Worm (Caenorhabditis elegans) whole organism, young adult: ENCODE data around the gene C28G1.2.

Source experiments
- B0019.2 ChIP-seq: fragments of 200-800 bp; sonication (Bioruptor generic); conservative IDR thresholded peaks from 2 replicates; pipeline ENCODE4 v1.3.6; 2022; ENCODE audit warnings: missing genetic modification reagents, missing genetic modification characterization, missing compliant biosample characterization
- C17E4.6 ChIP-seq: fragments of 200-800 bp; sonication (Bioruptor generic); IDR thresholded peaks from 2 replicates; pipeline ENCODE4 v1.3.6; 2022; ENCODE audit warnings: missing genetic modification reagents, missing genetic modification characterization, missing compliant biosample characterization
- D2030.7 ChIP-seq: fragments of 200-800 bp; sonication (Bioruptor generic); IDR thresholded peaks from 2 replicates; pipeline ENCODE4 v1.3.6; 2022; ENCODE audit warnings: missing genetic modification reagents, missing genetic modification characterization, missing compliant biosample characterization
- F33H1.4 ChIP-seq: fragments of 200-800 bp; sonication (Bioruptor generic); IDR thresholded peaks from 2 replicates; pipeline ENCODE4 v1.3.6; 2022; ENCODE audit warnings: missing genetic modification reagents, missing genetic modification characterization, missing compliant biosample characterization
- F39B2.1 ChIP-seq: fragments of 200-800 bp; sonication (Bioruptor generic); IDR thresholded peaks from 2 replicates; pipeline ENCODE4 v1.3.6; 2022; ENCODE audit warnings: missing genetic modification reagents, missing genetic modification characterization, missing compliant biosample characterization
- F57A8.1 ChIP-seq: fragments of 200-800 bp; sonication (Bioruptor generic); optimal IDR thresholded peaks from 2 replicates; lab custom pipeline; 2018; ENCODE audit warnings: mild to moderate bottlenecking, missing genetic modification characterization, moderate library complexity, missing compliant biosample characterization
- T07F8.4 ChIP-seq: sonication (generic microtip); optimal IDR thresholded peaks from 2 replicates; lab custom pipeline; 2016; ENCODE audit warnings: mild to moderate bottlenecking, missing genetic modification characterization, moderate library complexity, missing compliant biosample characterization
- T26A5.8 ChIP-seq: sonication (generic microtip); optimal IDR thresholded peaks from 2 replicates; lab custom pipeline; 2016; ENCODE audit warnings: missing genetic modification characterization, missing compliant biosample characterization
- Y53F4B.3 ChIP-seq: fragments of 200-800 bp; sonication (Bioruptor generic); IDR thresholded peaks from 2 replicates; pipeline ENCODE4 v1.3.6; 2022; ENCODE audit warnings: missing genetic modification reagents, missing genetic modification characterization, missing compliant biosample characterization
- Y53G8AR.9 ChIP-seq: fragments of 200-800 bp; sonication (Bioruptor generic); conservative IDR thresholded peaks from 2 replicates; pipeline ENCODE4 v1.3.6; 2022; ENCODE audit warnings: missing genetic modification reagents, missing genetic modification characterization, missing compliant biosample characterization
- Y79H2A.3 ChIP-seq: fragments of 200-800 bp; sonication (Bioruptor generic); conservative IDR thresholded peaks from 2 replicates; pipeline ENCODE4 v1.3.6; 2022; ENCODE audit warnings: missing genetic modification reagents, missing genetic modification characterization, missing compliant biosample characterization
- ZK185.1 ChIP-seq: sonication (generic microtip); optimal IDR thresholded peaks from 2 replicates; lab custom pipeline; 2016; ENCODE audit warnings: mild to moderate bottlenecking, missing genetic modification characterization, missing compliant biosample characterization; ENCODE audit not compliant: poor library complexity, severe bottlenecking
- ama-1 ChIP-seq, 3 experiments: fragments of 150-350 bp in 1 of 3; sonication (generic microtip) in 2 of 3; optimal IDR thresholded peaks; 2 replicates each; lab custom pipeline; 2014 to 2018; ENCODE audit warnings: missing biosample characterization in 2 of 3, missing genetic modification characterization in 2 of 3, missing genetic modification reagents in 2 of 3
- athp-1 ChIP-seq: sonication (generic microtip); optimal IDR thresholded peaks from 2 replicates; lab custom pipeline; 2017; ENCODE audit warnings: mild to moderate bottlenecking, missing genetic modification characterization, missing compliant biosample characterization
- attf-5 ChIP-seq: fragments of 200-800 bp; sonication (Bioruptor generic); optimal IDR thresholded peaks from 2 replicates; lab custom pipeline; 2018; ENCODE audit warnings: mild to moderate bottlenecking, missing genetic modification characterization, missing compliant biosample characterization
- bed-2 ChIP-seq: fragments of 200-800 bp; sonication (Bioruptor generic); IDR thresholded peaks from 2 replicates; pipeline ENCODE4 v1.3.6; 2022; ENCODE audit warnings: missing genetic modification reagents, missing genetic modification characterization, missing compliant biosample characterization
- cebp-1 ChIP-seq, 2 experiments: fragments of 200-800 bp in 1 of 2; sonication (Bioruptor generic) in 1 of 2; sonication (generic microtip) in 1 of 2; IDR thresholded peaks in 1 of 2; optimal IDR thresholded peaks in 1 of 2; 2 replicates each; pipeline versions ENCODE4 v1.3.6 to Lab custom; 2017 to 2022; ENCODE audit warnings: missing compliant biosample characterization in 2 of 2, missing genetic modification characterization in 2 of 2, mild to moderate bottlenecking in 1 of 2, missing genetic modification reagents in 1 of 2, moderate library complexity in 1 of 2
- ceh-100 ChIP-seq: fragments of 200-800 bp; sonication (Bioruptor generic); IDR thresholded peaks from 2 replicates; pipeline ENCODE4 v1.3.6; 2022; ENCODE audit warnings: missing genetic modification reagents, missing genetic modification characterization, missing compliant biosample characterization
- ceh-79 ChIP-seq: sonication (generic microtip); optimal IDR thresholded peaks from 2 replicates; lab custom pipeline; 2017; ENCODE audit warnings: mild to moderate bottlenecking, missing genetic modification characterization, missing compliant biosample characterization
- ceh-91 ChIP-seq: fragments of 200-800 bp; sonication (Bioruptor generic); IDR thresholded peaks from 2 replicates; pipeline ENCODE4 v1.3.6; 2022; ENCODE audit warnings: missing genetic modification reagents, missing genetic modification characterization, missing compliant biosample characterization
- chd-7 ChIP-seq: sonication (generic microtip); optimal IDR thresholded peaks from 2 replicates; lab custom pipeline; 2016; ENCODE audit warnings: mild to moderate bottlenecking, missing genetic modification characterization, moderate library complexity, missing compliant biosample characterization
- dox-1 ChIP-seq: fragments of 200-800 bp; sonication (Bioruptor generic); IDR thresholded peaks from 2 replicates; pipeline ENCODE4 v1.3.6; 2022; ENCODE audit warnings: missing genetic modification reagents, missing genetic modification characterization, missing compliant biosample characterization
- egl-44 ChIP-seq: fragments of 200-800 bp; sonication (Bioruptor generic); IDR thresholded peaks from 2 replicates; pipeline ENCODE4 v1.3.6; 2022; ENCODE audit warnings: missing genetic modification reagents, missing genetic modification characterization, missing compliant biosample characterization
- ekl-4 ChIP-seq: fragments of 200-800 bp; sonication (Bioruptor generic); IDR thresholded peaks from 2 replicates; pipeline ENCODE4 v1.3.6; 2022; ENCODE audit warnings: missing genetic modification reagents, missing genetic modification characterization, missing compliant biosample characterization
- gei-17 ChIP-seq: fragments of 200-800 bp; sonication (Bioruptor generic); optimal IDR thresholded peaks from 2 replicates; lab custom pipeline; 2018; ENCODE audit warnings: mild to moderate bottlenecking, missing genetic modification characterization, missing compliant biosample characterization
- him-1 ChIP-seq: sonication (generic microtip); optimal IDR thresholded peaks from 2 replicates; lab custom pipeline; 2016; ENCODE audit warnings: missing genotype, missing genetic modification reagents, missing genetic modification characterization, missing compliant biosample characterization
- hlh-12 ChIP-seq: sonication (generic microtip); optimal IDR thresholded peaks from 2 replicates; lab custom pipeline; 2016; ENCODE audit warnings: missing genetic modification characterization, missing compliant biosample characterization
- hrde-1 ChIP-seq: sonication (generic microtip); optimal IDR thresholded peaks from 2 replicates; lab custom pipeline; 2016; ENCODE audit warnings: missing genetic modification characterization, mild to moderate bottlenecking, missing compliant biosample characterization, moderate library complexity, missing genotype, missing genetic modification reagents, borderline replicate concordance
- let-526 ChIP-seq: fragments of 200-800 bp; sonication (Bioruptor generic); IDR thresholded peaks from 2 replicates; pipeline ENCODE4 v1.3.6; 2022; ENCODE audit warnings: missing genetic modification reagents, missing genetic modification characterization, missing compliant biosample characterization
- lin-26 ChIP-seq: fragments of 200-800 bp; sonication (Bioruptor generic); IDR thresholded peaks from 2 replicates; pipeline ENCODE4 v1.3.6; 2022; ENCODE audit warnings: missing genetic modification reagents, missing genetic modification characterization, missing compliant biosample characterization
- madf-3 ChIP-seq: fragments of 200-800 bp; sonication (Bioruptor generic); IDR thresholded peaks from 2 replicates; pipeline ENCODE4 v1.3.6; 2022; ENCODE audit warnings: missing genetic modification reagents, missing genetic modification characterization, missing compliant biosample characterization
- madf-6 ChIP-seq: fragments of 200-800 bp; sonication (Bioruptor generic); IDR thresholded peaks from 2 replicates; pipeline ENCODE4 v1.3.6; 2022; ENCODE audit warnings: missing genetic modification reagents, missing genetic modification characterization, missing compliant biosample characterization
- mcd-1 ChIP-seq: fragments of 200-800 bp; sonication (Bioruptor generic); IDR thresholded peaks from 2 replicates; pipeline ENCODE4 v1.3.6; 2022; ENCODE audit warnings: missing genetic modification reagents, missing genetic modification characterization, missing compliant biosample characterization
- nfya-2 ChIP-seq: fragments of 200-800 bp; sonication (Bioruptor generic); IDR thresholded peaks from 2 replicates; pipeline ENCODE4 v1.3.6; 2022; ENCODE audit warnings: missing genetic modification reagents, missing genetic modification characterization, missing compliant biosample characterization
- nhr-179 ChIP-seq: sonication (generic microtip); optimal IDR thresholded peaks from 2 replicates; lab custom pipeline; 2016; ENCODE audit warnings: mild to moderate bottlenecking, missing genetic modification characterization, missing compliant biosample characterization
- nhr-80 ChIP-seq: sonication (generic microtip); optimal IDR thresholded peaks from 2 replicates; lab custom pipeline; 2016; ENCODE audit warnings: missing genetic modification characterization, missing compliant biosample characterization
- rcor-1 ChIP-seq: fragments of 200-800 bp; sonication (Bioruptor generic); IDR thresholded peaks from 2 replicates; pipeline ENCODE4 v1.3.6; 2022; ENCODE audit warnings: missing genetic modification reagents, missing genetic modification characterization, missing compliant biosample characterization
- snpc-4 ChIP-seq, 5 experiments: fragments of 150-350 bp in 1 of 5; sonication (generic microtip) in 4 of 5; optimal IDR thresholded peaks; 2 replicates each; lab custom pipeline; 2014 to 2018; ENCODE audit warnings: missing genetic modification characterization in 5 of 5, missing biosample characterization in 3 of 5, antibody characterized with exemption in 2 of 5, mild to moderate bottlenecking in 2 of 5, missing compliant biosample characterization in 2 of 5, missing genotype in 2 of 5, moderate library complexity in 2 of 5, missing genetic modification reagents in 1 of 5
- somi-1 ChIP-seq: fragments of 200-800 bp; sonication (Bioruptor generic); optimal IDR thresholded peaks from 2 replicates; lab custom pipeline; 2018; ENCODE audit warnings: mild to moderate bottlenecking, missing genetic modification characterization, missing compliant biosample characterization
- tbx-9 ChIP-seq: sonication (generic microtip); optimal IDR thresholded peaks from 2 replicates; lab custom pipeline; 2016; ENCODE audit warnings: borderline replicate concordance, missing genetic modification characterization, inconsistent platforms, missing compliant biosample characterization
- unc-130 ChIP-seq: sonication (generic microtip); optimal IDR thresholded peaks from 2 replicates; lab custom pipeline; 2016; ENCODE audit warnings: missing genetic modification reagents, missing genetic modification characterization, missing compliant biosample characterization
- zfh-2 ChIP-seq: fragments of 200-800 bp; sonication (Bioruptor generic); conservative IDR thresholded peaks from 2 replicates; pipeline ENCODE4 v1.3.6; 2022; ENCODE audit warnings: missing genetic modification reagents, missing genetic modification characterization, missing compliant biosample characterization
- ztf-25 ChIP-seq: fragments of 200-800 bp; sonication (Bioruptor generic); IDR thresholded peaks from 2 replicates; pipeline ENCODE4 v1.3.6; 2022; ENCODE audit warnings: missing genetic modification reagents, missing genetic modification characterization, missing compliant biosample characterization
- ztf-26 ChIP-seq: sonication (generic microtip); optimal IDR thresholded peaks from 2 replicates; lab custom pipeline; 2017; ENCODE audit warnings: missing genetic modification characterization, missing compliant biosample characterization
- ztf-28 ChIP-seq: fragments of 200-800 bp; sonication (Bioruptor generic); IDR thresholded peaks from 2 replicates; pipeline ENCODE4 v1.3.6; 2022; ENCODE audit warnings: missing genetic modification reagents, missing genetic modification characterization, missing compliant biosample characterization

The C28G1.2 gene

DNA sequence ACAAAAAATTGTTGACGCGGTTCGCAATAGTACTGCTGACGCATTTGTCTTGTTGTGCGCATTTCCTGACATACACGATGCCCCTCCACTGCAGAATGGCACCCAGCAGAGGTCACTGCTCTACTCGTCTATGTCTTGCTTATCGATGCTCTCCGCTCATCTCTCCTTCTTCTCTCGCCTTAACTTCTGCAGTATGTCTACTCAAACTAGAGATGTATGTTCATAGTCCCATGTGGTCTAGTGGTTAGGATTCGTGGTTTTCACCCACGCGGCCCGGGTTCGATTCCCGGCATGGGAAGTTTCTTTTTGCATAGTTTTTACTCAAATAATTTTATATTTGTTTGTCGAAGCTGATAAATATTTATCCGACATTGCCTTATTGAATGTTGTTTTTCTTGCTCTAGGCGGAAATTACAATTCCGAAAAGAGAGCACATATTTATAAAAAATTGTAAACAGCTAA lies at the start of gene C28G1.2:
C28G1.2 (plus strand) TSS at position 130 of the 462 bp plus-strand sequence.
- TF ChIP-seq athp-1 (tag; lab: Kevin White, UChicago) (peak; percentile 86), snpc-4 (GFP tag; optimal IDR thresholded peaks at IDR 0.05; lab: Kevin White, UChicago) (peak; percentile 75), snpc-4 (tag; optimal IDR thresholded peaks at IDR 0.05; lab: Kevin White, UChicago) (peak; percentile 30 to 78 (median 76)), dox-1 (peak; percentile 93), ZK185.1 (peak; percentile 95), cebp-1 (GFP tag; IDR thresholded peaks at IDR 0.05; lab: Robert Waterston, UW) (peak; percentile 70; the same call in 1 of the 2 replicates), cebp-1 (tag; optimal IDR thresholded peaks at IDR 0.05; lab: Kevin White, UChicago) (peak; percentile 92), him-1 (tag; lab: Kevin White, UChicago) (peak; percentile 93), egl-44 (GFP tag; lab: Robert Waterston, UW) (peak; percentile 94), chd-7 (tag; lab: Kevin White, UChicago) (peak; percentile 95), nhr-80 (tag; lab: Kevin White, UChicago) (peak; percentile 68), Y53F4B.3 (GFP tag; lab: Robert Waterston, UW) (peak; percentile 77; the same call in 1 of the 2 replicates), ztf-26 (tag; lab: Kevin White, UChicago) (peak; percentile 86), Y53G8AR.9 (GFP tag; lab: Robert Waterston, UW) (peak; percentile 68; the same call in 1 of the 2 replicates), F33H1.4 (no peak), somi-1 (peak; percentile 86), ztf-25 (peak; percentile 93), ama-1 (optimal IDR thresholded peaks at IDR 0.05; lab: Kevin White, UChicago) (no peak), ama-1 (GFP tag; optimal IDR thresholded peaks at IDR 0.05; lab: Kevin White, UChicago) (peak; percentile 79 to 92), attf-5 (GFP tag; lab: Kevin White, UChicago) (peak; percentile 91), mcd-1 (GFP tag; lab: Robert Waterston, UW) (no peak; the same call in 1 of the 2 replicates), madf-3 (GFP tag; lab: Robert Waterston, UW) (peak; percentile 76; the same call in 1 of the 2 replicates), gei-17 (GFP tag; lab: Kevin White, UChicago) (peak; percentile 88), F39B2.1 (0 out of 2 replicates have a peak, but pooled peaks have one; percentile 50), zfh-2 (GFP tag; lab: Robert Waterston, UW) (no peak; the same call in none of the 2 replicates), unc-130 (GFP tag; lab: Kevin White, UChicago) (peak; percentile 88), hlh-12 (tag; lab: Kevin White, UChicago) (peak; percentile 79), ceh-79 (tag; lab: Kevin White, UChicago) (peak; percentile 79), let-526 (GFP tag; lab: Robert Waterston, UW) (peak; percentile 76; the same call in 1 of the 2 replicates), madf-6 (no peak; the same call in 1 of the 2 replicates), D2030.7 (peak; percentile 84), F57A8.1 (peak; percentile 88), tbx-9 (tag; lab: Kevin White, UChicago) (no peak), ceh-91 (GFP tag; lab: Robert Waterston, UW) (no peak), nfya-2 (GFP tag; lab: Robert Waterston, UW) (no peak), lin-26 (peak; percentile 99), rcor-1 (GFP tag; lab: Robert Waterston, UW) (peak; percentile 87), T26A5.8 (tag; lab: Kevin White, UChicago) (peak; percentile 92), C17E4.6 (GFP tag; lab: Robert Waterston, UW) (0 out of 2 replicates have a peak, but pooled peaks have one; percentile 39), hrde-1 (peak; percentile 85), ztf-28 (GFP tag; lab: Robert Waterston, UW) (peak; percentile 62; the same call in 1 of the 2 replicates), ekl-4 (peak; percentile 91; the same call in 1 of the 2 replicates), nhr-179 (tag; lab: Kevin White, UChicago) (peak; percentile 17), bed-2 (GFP tag; lab: Robert Waterston, UW) (no peak), Y79H2A.3 (GFP tag; lab: Robert Waterston, UW) (peak; percentile 52; the same call in 1 of the 2 replicates), B0019.2 (GFP tag; lab: Robert Waterston, UW) (0 out of 2 replicates have a peak, but pooled peaks have one; percentile 45), ceh-100 (GFP tag; lab: Robert Waterston, UW) (peak; percentile 51; the same call in 1 of the 2 replicates), T07F8.4 (tag; lab: Kevin White, UChicago) (peak; percentile 90)
